Worm (Caenorhabditis elegans) whole organism, midembryonic: ENCODE measurements around the gene osta-1.

ENCODE experiments used
- flt-1 ChIP-seq: fragments of 200-800 bp; sonication (Bioruptor generic); IDR thresholded peaks from 2 replicates; pipeline ENCODE4 v1.3.6; 2022; ENCODE audit warnings: missing genetic modification characterization, missing compliant biosample characterization
- klf-2 ChIP-seq: fragments of 200-800 bp; sonication (Bioruptor generic); conservative IDR thresholded peaks from 2 replicates; pipeline ENCODE4 v1.3.6; 2022; ENCODE audit warnings: missing genetic modification reagents, missing genetic modification characterization, missing compliant biosample characterization
- med-1 ChIP-seq: sonication (generic microtip); optimal IDR thresholded peaks from 2 replicates; lab custom pipeline; 2017; ENCODE audit warnings: missing genetic modification characterization, mild to moderate bottlenecking, missing compliant biosample characterization, antibody characterized with exemption, missing genetic modification reagents; ENCODE audit not compliant: insufficient read depth
- ref-1 ChIP-seq: fragments of 200-800 bp; sonication (Bioruptor generic); conservative IDR thresholded peaks from 2 replicates; pipeline ENCODE4 v1.3.6; 2022; ENCODE audit warnings: missing genetic modification reagents, missing genetic modification characterization, missing compliant biosample characterization
- tab-1 ChIP-seq: fragments of 200-800 bp; sonication (Bioruptor generic); IDR thresholded peaks from 2 replicates; pipeline ENCODE4 v1.3.6; 2022; ENCODE audit warnings: missing genetic modification characterization, missing compliant biosample characterization

DNA sequence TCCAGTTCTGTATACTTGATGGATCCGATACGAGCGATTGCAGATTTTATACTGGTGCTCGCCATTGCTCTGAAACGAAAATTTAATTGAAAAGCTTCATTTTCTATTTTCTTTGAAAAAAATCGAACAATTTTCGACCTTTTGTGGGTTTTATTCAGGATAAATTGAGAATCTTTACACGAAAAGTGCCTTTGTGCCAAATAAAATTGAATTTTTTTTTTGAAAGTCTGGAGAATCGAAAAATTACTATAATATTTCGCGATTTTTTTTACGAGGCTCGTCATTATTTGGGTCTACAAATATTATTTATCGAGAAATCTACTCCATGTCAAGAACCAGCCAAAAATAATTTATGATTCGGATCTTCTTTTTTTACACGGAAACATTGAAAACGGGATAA is 35.5 kb downstream of the osta-1 start, which contains the start of gene F23F1.10:
- TF ChIP-seq klf-2 (GFP tag; lab: Robert Waterston, UW) (no peak), ref-1 (GFP tag; lab: Robert Waterston, UW) (no peak), flt-1 (GFP tag; lab: Robert Waterston, UW) (no peak), med-1 (GFP tag; lab: Kevin White, UChicago) (no peak), tab-1 (GFP tag; lab: Robert Waterston, UW) (no peak)
